Fruit fly (Drosophila melanogaster) whole organism, prepupa: ENCODE results near the gene SrpRalpha.

ENCODE experiments used
- CG11294 ChIP-seq: fragments of 200-800 bp; sonication (Bioruptor generic); IDR thresholded peaks from 2 replicates; pipeline ENCODE4 v1.3.6; 2022; ENCODE audit warnings: missing biosample characterization, missing genetic modification characterization
- CG31627 ChIP-seq: fragments of 200-800 bp; sonication (Bioruptor generic); optimal IDR thresholded peaks from 3 replicates; lab custom pipeline; 2016; ENCODE audit warnings: missing biosample characterization, missing genetic modification characterization
- CG4318 ChIP-seq: fragments of 200-800 bp; sonication (Bioruptor generic); optimal IDR thresholded peaks from 3 replicates; lab custom pipeline; 2017; ENCODE audit warnings: missing biosample characterization, mild to moderate bottlenecking, missing genetic modification characterization
- CG6276 ChIP-seq: fragments of 200-800 bp; sonication (Bioruptor generic); optimal IDR thresholded peaks from 2 replicates; lab custom pipeline; 2017; ENCODE audit warnings: missing biosample characterization, mild to moderate bottlenecking, missing genetic modification characterization
- CG6792 ChIP-seq: fragments of 200-800 bp; sonication (Bioruptor generic); optimal IDR thresholded peaks from 3 replicates; lab custom pipeline; 2016; ENCODE audit warnings: missing biosample characterization, missing genetic modification characterization
- CG9139 ChIP-seq: fragments of 200-800 bp; sonication (Bioruptor generic); optimal IDR thresholded peaks from 3 replicates; lab custom pipeline; 2017; ENCODE audit warnings: missing biosample characterization, mild to moderate bottlenecking, missing genetic modification characterization
- Hr4 ChIP-seq: fragments of 200-800 bp; sonication (Bioruptor generic); optimal IDR thresholded peaks from 3 replicates; lab custom pipeline; 2016; ENCODE audit warnings: missing biosample characterization, missing genetic modification characterization
- Lpt ChIP-seq: fragments of 200-800 bp; sonication (Bioruptor generic); optimal IDR thresholded peaks from 3 replicates; lab custom pipeline; 2016; ENCODE audit warnings: missing biosample characterization, missing genetic modification characterization
- OdsH ChIP-seq: fragments of 200-800 bp; sonication (Bioruptor generic); optimal IDR thresholded peaks from 3 replicates; lab custom pipeline; 2016; ENCODE audit warnings: missing biosample characterization, missing genetic modification characterization
- dac ChIP-seq: fragments of 200-800 bp; sonication (Bioruptor generic); optimal IDR thresholded peaks from 2 replicates; lab custom pipeline; 2017; ENCODE audit warnings: missing biosample characterization, mild to moderate bottlenecking, missing genetic modification characterization
- fd59A ChIP-seq: fragments of 200-800 bp; sonication (Bioruptor generic); optimal IDR thresholded peaks from 2 replicates; lab custom pipeline; 2017; ENCODE audit warnings: missing biosample characterization, mild to moderate bottlenecking, missing genetic modification characterization, missing genetic modification reagents
- lz ChIP-seq: fragments of 200-800 bp; sonication (Bioruptor generic); optimal IDR thresholded peaks from 3 replicates; lab custom pipeline; 2016; ENCODE audit warnings: missing biosample characterization, missing genetic modification characterization
- vri ChIP-seq: fragments of 200-800 bp; sonication (Bioruptor generic); optimal IDR thresholded peaks from 3 replicates; lab custom pipeline; 2016; ENCODE audit warnings: missing biosample characterization, mild to moderate bottlenecking, missing genetic modification characterization

DNA sequence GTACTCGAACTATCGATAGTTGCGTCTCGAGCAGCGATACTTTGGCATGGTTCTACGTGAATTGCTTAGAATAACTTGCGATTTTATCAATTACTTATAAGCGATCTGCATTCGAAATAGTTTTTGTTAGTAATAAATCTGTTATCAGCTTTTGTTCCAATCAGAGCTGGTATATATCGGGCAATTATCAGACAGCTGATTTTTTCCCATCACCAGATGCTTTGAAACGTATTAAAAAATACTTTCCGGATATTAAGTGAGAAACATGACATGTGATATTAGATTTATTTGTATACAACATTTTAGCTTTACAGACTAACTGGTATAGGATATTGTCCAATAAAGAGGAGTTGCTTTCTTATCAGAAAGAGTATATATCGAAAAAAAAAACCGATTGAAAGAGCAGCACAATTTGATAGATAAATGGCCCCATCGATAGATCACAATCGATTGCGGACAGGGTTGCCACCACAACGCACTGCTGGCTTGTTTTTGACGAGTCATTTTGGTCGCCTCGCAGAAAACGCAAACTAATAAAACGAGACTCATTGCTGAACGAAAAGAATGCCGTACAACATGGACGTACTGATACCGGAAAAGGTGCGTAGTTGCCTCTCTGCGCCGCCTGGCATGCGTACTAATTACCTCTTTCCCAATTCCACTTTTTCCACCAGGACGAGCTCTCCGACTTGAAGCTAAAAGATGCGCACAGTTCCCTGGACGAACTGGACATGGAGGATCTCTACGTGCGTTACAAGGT, 4.0 kb downstream of the SrpRalpha start, which contains the start of gene Rpt3:
- TF ChIP-seq lz (GFP tag; lab: Kevin White, UChicago) (no peak), CG6792 (GFP tag; lab: Kevin White, UChicago) (no peak), CG9139 (GFP tag; lab: Kevin White, UChicago) (no peak), OdsH (GFP tag; lab: Kevin White, UChicago) (no peak), Lpt (no peak), dac (GFP tag; lab: Kevin White, UChicago) (no peak), CG6276 (GFP tag; lab: Kevin White, UChicago) (no peak), CG11294 (GFP tag; lab: Robert Waterston, UW) (no peak), fd59A (GFP tag; lab: Kevin White, UChicago) (no peak), Hr4 (GFP tag; lab: Kevin White, UChicago) (no peak), CG31627 (GFP tag; lab: Kevin White, UChicago) (no peak), vri (GFP tag; lab: Kevin White, UChicago) (no peak), CG4318 (GFP tag; lab: Kevin White, UChicago) (no peak)
